Worm (Caenorhabditis elegans) whole organism, L2 larva: Measurements from ENCODE around the gene dlst-1.

Experiments
- ama-1 ChIP-seq: fragments of 150-350 bp; optimal IDR thresholded peaks from 2 replicates; lab custom pipeline; 2018; ENCODE audit warnings: inconsistent platforms
- egl-27 ChIP-seq: sonication (generic microtip); optimal IDR thresholded peaks from 3 replicates; lab custom pipeline; 2017; ENCODE audit warnings: missing biosample characterization, missing genetic modification reagents, missing genetic modification characterization
- lin-39 ChIP-seq: fragments of 150-350 bp; optimal IDR thresholded peaks from 2 replicates; lab custom pipeline; 2014; ENCODE audit warnings: missing biosample characterization, missing genetic modification reagents, missing genetic modification characterization
- mab-5 ChIP-seq: fragments of 150-350 bp; optimal IDR thresholded peaks from 2 replicates; lab custom pipeline; 2014; ENCODE audit warnings: missing biosample characterization, missing genetic modification characterization
- nhr-11 ChIP-seq: fragments of 150-350 bp; optimal IDR thresholded peaks from 2 replicates; lab custom pipeline; 2014; ENCODE audit warnings: missing biosample characterization, missing genetic modification characterization
- nhr-25 ChIP-seq: fragments of 150-350 bp; sonication (generic microtip); optimal IDR thresholded peaks from 3 replicates; lab custom pipeline; 2014; ENCODE audit warnings: missing biosample characterization, missing genetic modification characterization
- sma-3 ChIP-seq: sonication (generic microtip); optimal IDR thresholded peaks from 2 replicates; lab custom pipeline; 2016; ENCODE audit warnings: missing genetic modification reagents, missing genetic modification characterization, missing compliant biosample characterization
- snpc-4 ChIP-seq: fragments of 150-350 bp; optimal IDR thresholded peaks from 2 replicates; lab custom pipeline; 2014; ENCODE audit warnings: missing biosample characterization, missing genetic modification characterization
- unc-62 ChIP-seq: fragments of 150-350 bp; optimal IDR thresholded peaks from 2 replicates; lab custom pipeline; 2014; ENCODE audit warnings: missing biosample characterization, missing genetic modification reagents, missing genetic modification characterization
- ztf-4 ChIP-seq: fragments of 150-350 bp; optimal IDR thresholded peaks from 2 replicates; lab custom pipeline; 2014; ENCODE audit warnings: missing biosample characterization, missing genetic modification characterization

DNA sequence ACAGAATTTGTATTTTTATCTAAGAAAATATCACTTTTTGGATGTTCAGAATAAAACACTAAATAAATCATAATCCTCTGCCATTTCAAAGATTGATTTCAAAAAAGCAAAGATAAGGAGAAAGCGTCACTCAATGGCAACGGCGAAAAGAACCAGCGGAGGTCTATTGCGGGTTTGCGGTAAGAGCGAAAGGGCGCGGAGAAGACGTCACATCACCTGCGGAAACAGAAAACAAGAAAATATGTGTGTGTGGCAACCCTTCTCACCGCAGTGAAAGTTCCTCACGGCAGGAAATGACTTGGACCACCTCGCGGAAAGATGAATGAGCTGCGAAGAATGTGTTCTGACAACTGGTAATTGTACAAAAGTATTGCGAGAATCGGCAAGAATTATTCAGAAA lies 9.1 kb downstream of the dlst-1 start:
- no peak for TF ChIP-seq ama-1 (lab: Kevin White, UChicago)
- TF ChIP-seq egl-27 (tag; lab: Kevin White, UChicago), result no peak
- no peak for TF ChIP-seq lin-39 (tag; lab: Kevin White, UChicago)
- no peak for TF ChIP-seq unc-62
- TF ChIP-seq ztf-4 (tag; lab: Kevin White, UChicago), result no peak
- no peak for TF ChIP-seq sma-3 (GFP tag; lab: Kevin White, UChicago)
- TF ChIP-seq nhr-25 (tag; lab: Kevin White, UChicago), result no peak
- TF ChIP-seq nhr-11, result no peak
- TF ChIP-seq mab-5 (tag; lab: Kevin White, UChicago), result no peak
- no peak for TF ChIP-seq snpc-4 (tag; lab: Kevin White, UChicago)
